Worm (Caenorhabditis elegans) whole organism, L4/young adult: Measurements from ENCODE around the gene srh-89.
"Not testable (repeated sequence)": the region's sequence is repeated elsewhere in the genome, so short reads cannot be mapped to it uniquely, and the experiment has no call there.

Experiments
- W03F9.2 ChIP-seq: fragments of 150-350 bp; optimal IDR thresholded peaks from 2 replicates; lab custom pipeline; 2014; ENCODE audit warnings: missing biosample characterization, missing genetic modification characterization
- dao-5 ChIP-seq: sonication (generic microtip); optimal IDR thresholded peaks from 2 replicates; lab custom pipeline; 2016; ENCODE audit warnings: missing genotype, missing genetic modification characterization, moderate library complexity, missing compliant biosample characterization
- him-1 ChIP-seq: sonication (generic microtip); optimal IDR thresholded peaks from 2 replicates; lab custom pipeline; 2016; ENCODE audit warnings: missing genotype, missing genetic modification reagents, missing genetic modification characterization, missing compliant biosample characterization

Gene srh-89

DNA sequence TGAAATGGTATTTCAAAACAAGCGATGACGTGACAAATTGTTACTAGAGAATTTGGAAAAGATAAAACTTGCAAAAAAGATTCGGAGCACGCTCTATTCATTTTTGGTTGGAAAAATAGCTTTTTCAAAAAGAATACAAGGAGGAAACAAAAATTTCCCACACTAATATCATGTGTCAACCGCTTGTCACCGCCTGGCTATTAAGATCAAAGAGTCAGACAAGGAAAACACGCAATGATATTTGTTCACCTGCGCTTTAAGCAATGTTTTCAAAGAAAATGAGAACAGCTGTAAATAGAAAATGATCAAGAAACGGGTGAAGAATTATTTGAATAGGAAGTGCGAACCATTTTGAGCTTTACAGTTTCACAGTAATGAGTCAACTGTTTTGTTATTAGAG lies 12.2 kb upstream of the srh-89 start, which contains the start of gene srh-125:
TSS of gene srh-125 (minus strand) at position 101 of the 400 bp plus-strand sequence.
- TF ChIP-seq W03F9.2 (tag; lab: Kevin White, UChicago) (no peak), dao-5 (tag; lab: Kevin White, UChicago) (no peak)

DNA sequence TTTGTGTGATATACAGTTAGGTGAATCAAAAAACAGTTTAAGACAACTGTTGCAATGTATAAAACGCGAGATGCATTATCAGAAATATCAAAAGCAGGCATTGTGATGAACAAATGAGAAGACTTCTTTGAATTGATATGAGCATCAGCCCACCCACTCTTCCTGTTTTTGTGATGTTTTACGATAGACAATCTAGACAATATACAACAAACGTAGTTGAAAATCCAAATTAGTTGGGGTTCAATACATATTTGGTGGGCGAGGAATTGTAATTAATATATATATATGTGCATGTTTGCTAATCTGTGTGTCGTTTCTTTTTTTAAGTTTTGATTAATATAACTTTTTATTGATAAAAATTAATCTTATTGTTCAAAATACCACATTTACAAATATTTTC lies 8.2 kb upstream of the srh-89 start, which contains the start of gene str-28:
TSS of gene str-28 (minus strand) at position 101 of the 400 bp plus-strand sequence.
- TF ChIP-seq him-1 (no peak), dao-5 (tag; lab: Kevin White, UChicago) (no peak), W03F9.2 (tag; lab: Kevin White, UChicago) (no peak)

DNA sequence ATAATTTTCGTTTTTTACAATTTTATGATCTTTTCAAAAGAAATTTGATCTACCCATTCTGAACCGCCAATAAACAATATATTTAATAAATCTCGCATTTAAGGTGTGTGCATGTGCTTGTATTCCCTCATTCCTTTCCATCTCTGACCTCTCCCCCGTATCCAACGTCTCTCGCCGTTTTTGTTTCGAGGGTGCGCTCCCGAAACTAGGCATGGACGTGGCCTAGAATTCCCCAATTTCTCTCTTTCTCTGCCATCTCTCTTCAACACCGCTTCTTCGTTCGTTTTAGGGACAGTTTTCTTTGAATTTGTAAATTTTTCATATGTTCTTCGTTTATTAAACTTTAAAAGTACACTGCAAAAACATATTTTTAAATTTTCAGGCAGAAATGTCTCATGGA lies 913 bp upstream of the srh-89 start, which contains the start of gene F25E5.1:
TSS of gene F25E5.1 (plus strand) at position 376 of the 400 bp plus-strand sequence.
- TF ChIP-seq him-1 (no peak), dao-5 (tag; lab: Kevin White, UChicago) (no peak), W03F9.2 (tag; lab: Kevin White, UChicago) (no peak)

DNA sequence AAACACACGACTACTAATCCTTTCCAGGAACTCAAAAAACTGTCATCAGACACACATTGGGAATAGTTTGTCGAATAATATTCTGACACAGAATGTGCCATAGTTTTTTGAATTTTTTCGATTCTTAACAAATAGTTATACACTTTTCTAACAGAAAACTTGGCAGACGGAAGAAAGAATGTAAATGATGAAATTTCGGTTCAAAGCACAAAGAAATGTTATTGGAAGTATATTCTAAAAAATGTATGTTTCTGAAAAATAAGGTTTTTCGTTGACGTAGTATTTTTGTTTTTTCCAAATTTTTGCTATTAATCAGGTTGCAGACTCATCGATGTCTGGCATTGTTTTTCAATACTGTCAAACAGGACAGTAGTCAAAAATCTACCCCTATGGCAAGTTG lies 3.7 kb downstream of the srh-89 start, which contains the start of gene srh-92:
TSS of gene srh-92 (minus strand) at position 101 of the 400 bp plus-strand sequence.
- no peak for TF ChIP-seq W03F9.2 (tag; lab: Kevin White, UChicago)
- TF ChIP-seq dao-5 (tag; lab: Kevin White, UChicago) = no peak
- no peak for TF ChIP-seq him-1

DNA sequence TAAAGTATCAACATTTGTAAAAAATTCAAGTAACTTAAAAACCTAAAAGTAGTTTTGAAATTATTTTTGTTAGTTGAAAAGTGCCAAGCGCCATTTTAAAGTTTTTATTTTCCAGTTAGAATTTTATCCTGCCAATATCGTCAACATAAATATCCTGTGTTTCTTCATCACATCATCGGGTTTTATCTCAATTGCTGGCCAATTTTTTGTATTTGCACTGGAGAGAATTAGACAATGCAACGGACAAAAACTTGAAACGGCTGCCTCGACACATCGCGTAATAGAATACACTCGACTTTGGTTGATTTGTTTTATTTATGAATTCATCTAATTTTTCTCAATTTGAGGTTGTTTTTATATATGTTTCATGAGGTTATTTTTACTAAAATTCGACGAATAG lies 9.6 kb downstream of the srh-89 start, which contains the start of gene F25E5.2:
TSS of gene F25E5.2 (plus strand) at position 301 of the 400 bp plus-strand sequence.
- TF ChIP-seq dao-5 (tag; lab: Kevin White, UChicago) (no peak), him-1 (no peak), W03F9.2 (tag; lab: Kevin White, UChicago) (no peak)

DNA sequence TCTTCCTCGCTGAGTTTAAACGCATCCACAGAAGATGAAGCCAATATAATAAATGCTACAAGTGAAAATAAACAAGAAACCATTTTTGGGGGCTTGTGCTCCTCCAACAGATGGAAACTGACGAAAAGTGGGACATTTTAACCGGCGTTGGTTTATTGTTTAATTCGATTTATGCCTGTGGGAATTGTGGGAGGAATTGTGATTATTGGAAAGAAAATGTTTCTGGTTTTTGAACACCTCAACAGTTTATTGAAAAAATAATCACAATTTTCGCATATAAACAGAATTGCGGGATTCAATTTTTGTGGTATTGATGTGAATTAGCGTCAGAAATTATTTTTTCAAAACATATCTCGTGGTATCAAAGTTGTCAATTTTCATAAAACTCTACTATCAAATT lies 10.4 kb downstream of the srh-89 start, which contains the start of gene try-8:
TSS of gene try-8 (minus strand) at position 101 of the 400 bp plus-strand sequence.
- TF ChIP-seq W03F9.2 (tag; lab: Kevin White, UChicago) = no peak
- no peak for TF ChIP-seq dao-5 (tag; lab: Kevin White, UChicago)
- TF ChIP-seq him-1 = no peak

DNA sequence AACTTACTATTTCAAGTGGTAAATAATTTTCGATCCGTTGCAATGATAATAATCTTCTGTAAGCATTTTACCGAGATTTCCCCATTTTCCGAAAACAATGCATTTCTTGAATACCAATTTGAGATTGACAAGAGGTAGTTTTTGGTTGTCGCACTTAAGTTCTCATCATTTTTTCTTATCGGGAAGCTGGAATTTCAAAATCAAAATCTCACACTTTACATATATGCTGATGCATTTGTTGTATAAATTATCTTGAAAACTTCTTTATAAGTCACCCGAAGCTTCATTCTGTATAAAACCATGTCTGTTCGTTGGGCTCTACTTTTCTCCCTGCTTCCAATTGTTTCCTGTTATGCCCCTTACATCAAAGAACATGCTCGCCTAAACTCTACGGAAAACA lies 13.2 kb downstream of the srh-89 start, which contains the start of gene try-11:
TSS of gene try-11 (plus strand) at position 301 of the 400 bp plus-strand sequence.
- TF ChIP-seq dao-5 (tag; lab: Kevin White, UChicago) (no peak), him-1 (no peak), W03F9.2 (tag; lab: Kevin White, UChicago) (no peak)

DNA sequence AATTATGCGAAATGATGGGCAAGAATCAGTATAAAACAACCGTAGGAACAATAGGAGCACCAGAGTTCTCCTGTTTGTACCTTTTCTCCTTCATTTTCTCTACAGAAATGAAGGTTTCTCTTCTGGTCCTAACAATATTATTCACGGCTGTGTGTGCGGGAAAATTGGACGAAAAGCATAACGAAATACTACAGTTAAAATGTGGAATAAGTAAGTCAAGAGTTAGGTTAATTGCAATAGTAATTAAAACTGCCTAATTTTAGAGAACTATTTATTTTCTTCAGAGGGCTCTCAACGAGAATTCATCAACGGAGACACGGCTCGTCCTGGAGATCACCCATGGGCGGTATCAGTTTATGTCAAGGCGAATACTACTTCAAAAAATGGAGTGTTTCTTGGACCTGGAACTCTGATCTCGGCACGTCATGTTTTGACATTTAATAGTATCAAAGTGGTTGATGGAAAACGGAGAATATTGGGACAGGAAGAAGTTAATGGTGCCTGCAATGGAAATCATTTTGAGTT lies 15.2 kb downstream of the srh-89 start, which contains the start of gene try-12:
TSS of gene try-12 (plus strand) at position 51 of the 525 bp plus-strand sequence.
- no peak for TF ChIP-seq him-1
- no peak for TF ChIP-seq W03F9.2 (tag; lab: Kevin White, UChicago)
- TF ChIP-seq dao-5 (tag; lab: Kevin White, UChicago) = no peak

DNA sequence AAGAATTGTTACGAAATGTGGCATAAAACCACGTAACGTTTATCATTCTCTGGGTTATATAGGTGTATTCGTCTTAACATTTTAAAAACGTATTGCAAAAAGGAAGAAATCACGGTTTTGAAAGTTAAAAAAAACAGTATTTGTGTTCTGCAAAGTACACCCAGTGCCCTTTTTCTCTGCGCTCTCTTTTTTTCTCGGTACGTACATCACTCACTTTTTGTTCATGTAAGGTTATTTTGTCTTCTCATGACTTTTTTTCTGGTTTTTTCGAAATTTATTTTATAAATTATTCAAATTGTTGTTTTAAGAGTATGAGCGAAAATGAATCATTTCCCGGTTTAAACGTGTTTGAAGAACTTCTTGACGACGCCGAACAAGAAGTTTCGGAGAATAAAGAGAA lies 17.6 kb downstream of the srh-89 start, which contains the start of gene F25E5.5:
TSS of gene F25E5.5 (plus strand) at position 301 of the 400 bp plus-strand sequence.
- no peak for TF ChIP-seq W03F9.2 (tag; lab: Kevin White, UChicago)
- no peak for TF ChIP-seq him-1
- no peak for TF ChIP-seq dao-5 (tag; lab: Kevin White, UChicago)

DNA sequence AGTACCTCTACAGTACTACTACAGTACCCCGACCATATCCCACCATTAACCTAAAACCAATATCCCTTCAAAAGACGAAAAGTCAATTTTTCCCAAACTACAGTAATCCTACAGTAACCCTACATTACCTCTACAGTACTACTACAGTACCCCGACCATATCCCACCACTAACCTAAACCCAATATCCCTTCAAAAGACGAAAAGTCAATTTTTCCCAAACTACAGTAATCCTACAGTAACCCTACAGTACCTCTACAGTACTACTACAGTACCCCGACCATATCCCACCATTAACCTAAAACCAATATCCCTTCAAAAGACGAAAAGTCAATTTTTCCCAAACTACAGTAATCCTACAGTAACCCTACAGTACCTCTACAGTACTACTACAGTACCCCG lies 20.3 kb downstream of the srh-89 start, which contains the start of gene nhr-141:
TSS of gene nhr-141 (plus strand) at position 331 of the 400 bp plus-strand sequence.
- TF ChIP-seq him-1; W03F9.2 (tag; lab: Kevin White, UChicago); dao-5 (tag; lab: Kevin White, UChicago): not testable (repeated sequence)

DNA sequence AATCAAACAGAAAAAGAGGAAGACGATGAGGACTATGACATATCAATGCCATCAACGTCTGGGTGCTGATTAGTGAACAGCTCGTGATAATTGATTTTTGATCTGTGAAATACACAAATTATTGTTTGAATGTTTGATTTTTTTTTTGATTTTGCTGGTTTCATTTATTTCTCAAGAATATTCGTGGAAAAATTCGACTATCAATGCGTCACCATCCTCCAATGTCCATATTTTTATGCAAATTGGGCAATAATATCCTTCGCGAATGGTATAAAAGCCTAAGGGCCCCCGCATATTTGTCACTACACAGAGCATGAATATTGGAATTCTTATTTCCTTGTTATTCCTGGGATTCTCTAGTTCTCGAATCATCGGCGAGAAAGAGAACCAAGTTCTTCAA lies 24.8 kb downstream of the srh-89 start, which contains the start of gene try-13:
TSS of gene try-13 (plus strand) at position 301 of the 400 bp plus-strand sequence.
- TF ChIP-seq dao-5 (tag; lab: Kevin White, UChicago) (no peak), W03F9.2 (tag; lab: Kevin White, UChicago) (no peak), him-1 (no peak)

DNA sequence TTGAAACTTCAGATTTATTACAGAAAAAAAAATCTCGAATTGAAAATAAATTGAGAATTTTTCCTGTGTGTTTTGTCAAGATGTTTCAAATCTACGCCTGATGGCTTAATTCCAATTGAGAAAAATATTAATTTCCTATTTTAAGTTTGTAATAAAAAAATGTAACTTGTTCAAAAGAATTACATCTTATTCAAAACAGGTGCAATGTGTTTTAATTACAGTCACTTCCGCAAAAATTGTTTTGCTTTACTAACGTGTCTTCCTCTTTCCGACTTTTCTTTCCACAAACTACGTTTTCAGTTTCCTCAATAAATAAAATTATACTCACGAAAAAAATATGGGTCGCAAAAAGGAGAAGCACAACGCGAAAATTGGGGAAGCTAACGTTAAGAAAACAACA lies 26.6 kb downstream of the srh-89 start, which contains the start of gene F25E5.16:
TSS of gene F25E5.16 (plus strand) at position 301 of the 400 bp plus-strand sequence.
- no peak for TF ChIP-seq W03F9.2 (tag; lab: Kevin White, UChicago)
- TF ChIP-seq him-1 = no peak
- TF ChIP-seq dao-5 (tag; lab: Kevin White, UChicago) = no peak

DNA sequence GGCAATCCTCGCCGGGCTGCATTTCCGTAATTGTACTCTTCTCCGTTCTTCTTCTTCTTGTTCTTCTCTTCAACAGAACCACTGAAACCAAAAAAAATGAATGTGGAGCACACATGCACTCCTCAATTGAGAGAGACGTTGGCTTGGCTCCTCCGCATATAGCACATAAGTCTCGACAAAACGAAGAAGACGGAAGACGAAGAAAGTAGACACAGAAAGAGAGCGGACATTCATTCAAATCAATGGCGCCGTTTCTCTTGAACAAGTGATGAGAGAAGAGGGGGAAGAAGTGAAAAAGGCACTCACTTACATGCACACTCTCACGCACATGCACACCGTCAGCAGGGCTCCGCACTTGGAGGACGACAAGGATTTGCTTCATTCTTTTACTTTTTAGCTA lies 27.1 kb downstream of the srh-89 start, which contains the start of gene F25E5.9:
TSS of gene F25E5.9 (minus strand) at position 382 of the 400 bp plus-strand sequence.
- TF ChIP-seq dao-5 (tag; lab: Kevin White, UChicago) (no peak), W03F9.2 (tag; lab: Kevin White, UChicago) (no peak), him-1 (no peak)

DNA sequence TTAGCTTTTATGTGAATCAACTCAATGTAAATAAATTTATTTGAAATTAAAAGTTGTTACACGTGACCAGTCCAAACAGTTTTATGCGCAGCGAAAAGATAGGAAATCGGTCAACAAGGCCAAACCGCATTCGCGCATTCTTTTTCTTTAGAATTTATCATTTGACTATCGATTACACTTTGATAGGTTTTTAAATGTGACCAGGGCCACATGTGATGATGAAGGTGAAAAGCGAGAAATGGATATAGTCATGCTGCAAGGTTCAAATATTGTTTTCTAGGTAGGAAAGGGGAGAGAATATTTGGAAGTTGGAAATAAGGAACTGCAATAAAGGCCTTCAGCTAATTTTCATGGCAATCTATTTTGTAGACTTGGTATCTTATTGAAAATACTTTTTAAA lies 27.7 kb downstream of the srh-89 start:
- TF ChIP-seq dao-5 (tag; lab: Kevin White, UChicago) = no peak
